Fruit fly (Drosophila melanogaster) whole organism, embryonic: Measurements from ENCODE around the gene CG9360.

Experiments
- Atf3 ChIP-seq: fragments of 200-800 bp; sonication (Bioruptor generic); optimal IDR thresholded peaks from 3 replicates; lab custom pipeline; 2016; ENCODE audit warnings: missing biosample characterization, missing genetic modification characterization
- CG30020 ChIP-seq: fragments of 200-800 bp; optimal IDR thresholded peaks from 2 replicates; lab custom pipeline; 2019; ENCODE audit warnings: missing biosample characterization, mild to moderate bottlenecking, missing genetic modification characterization, moderate library complexity
- HHEX ChIP-seq: fragments of 200-800 bp; sonication (Bioruptor generic); optimal IDR thresholded peaks from 3 replicates; lab custom pipeline; 2017; ENCODE audit warnings: missing biosample characterization, mild to moderate bottlenecking, missing genetic modification characterization, missing genetic modification reagents
- Ptx1 ChIP-seq: fragments of 200-800 bp; sonication (Bioruptor generic); IDR thresholded peaks from 2 replicates; pipeline ENCODE4 v1.3.6; 2022; ENCODE audit warnings: missing biosample characterization, missing genetic modification characterization
- ato ChIP-seq: fragments of 200-800 bp; sonication (Bioruptor generic); IDR thresholded peaks from 2 replicates; pipeline ENCODE4 v1.3.6; 2022; ENCODE audit warnings: missing biosample characterization, missing genetic modification characterization; ENCODE audit not compliant: partially characterized antibody
- bsh ChIP-seq, 2 experiments: fragments of 200-800 bp; sonication (Bioruptor generic); optimal IDR thresholded peaks; 2 replicates each; lab custom pipeline; 2017 to 2018; ENCODE audit warnings: mild to moderate bottlenecking in 2 of 2, missing biosample characterization in 2 of 2, missing genetic modification characterization in 2 of 2, moderate library complexity in 1 of 2
- eyg ChIP-seq: fragments of 200-800 bp; sonication (Bioruptor generic); optimal IDR thresholded peaks from 3 replicates; lab custom pipeline; 2016; ENCODE audit warnings: missing biosample characterization, missing genetic modification characterization

DNA sequence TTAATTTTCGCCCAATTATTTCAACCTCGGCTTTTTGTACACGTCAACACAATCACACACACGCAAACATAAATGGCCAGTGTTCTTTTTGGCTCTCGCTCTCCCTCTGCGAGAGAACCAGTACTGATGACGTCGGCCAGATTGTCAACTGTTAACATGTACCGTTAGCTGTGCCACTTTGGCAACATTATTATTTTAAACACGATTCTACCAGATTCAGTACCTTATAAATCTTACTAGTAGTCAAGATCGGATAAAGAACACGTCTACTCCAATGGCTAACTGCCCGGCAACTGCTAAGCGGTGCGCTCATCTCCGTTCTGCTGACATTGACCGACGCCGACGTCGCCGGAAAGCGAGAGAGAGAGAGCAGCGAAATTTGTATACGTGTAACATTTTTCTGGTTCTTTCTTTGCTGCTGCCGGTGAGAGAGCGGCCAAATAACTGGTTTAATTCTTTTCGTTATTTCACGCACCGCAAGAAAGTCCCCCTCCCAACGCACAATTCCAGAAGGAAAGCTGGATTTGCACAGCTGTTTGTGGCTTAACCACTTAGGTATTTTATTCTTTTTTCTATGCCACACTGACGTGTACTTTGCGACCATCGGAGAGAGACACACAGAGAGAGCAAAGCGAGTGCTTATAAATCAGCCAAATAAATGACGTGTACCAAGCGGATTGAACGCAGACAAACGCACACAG is 40.8 kb upstream of the CG9360 start:
- TF ChIP-seq ato (GFP tag; lab: Robert Waterston, UW) (no peak), CG30020 (tag; lab: Kevin White, UChicago) (no peak), Atf3 (no peak), bsh (GFP tag; optimal IDR thresholded peaks at IDR 0.05; lab: Kevin White, UChicago) (peak in 1 of 2 experiments; percentile 38), eyg (GFP tag; lab: Kevin White, UChicago) (no peak), HHEX (GFP tag; lab: Kevin White, UChicago) (no peak), Ptx1 (no peak)
